Worm (Caenorhabditis elegans): Measurements from ENCODE around the gene srh-123.

ce11 chrV:17520735-17521134, 46.9 kb downstream of the srh-123 start, which contains the start of gene fbxa-136:
- TF ChIP-seq elt-2 (tag; optimal IDR thresholded peaks at IDR 0.05), result no peak
- no peak for TF ChIP-seq C08G9.2 (tag; optimal IDR thresholded peaks at IDR 0.05)
- no peak for TF ChIP-seq fkh-6 (tag; optimal IDR thresholded peaks at IDR 0.05)
- no peak for TF ChIP-seq madf-2 (tag; optimal IDR thresholded peaks at IDR 0.05)
